Fruit fly (Drosophila melanogaster) whole organism, embryonic: ENCODE results near the gene CG5781.

Source experiments
- Atf3 ChIP-seq: fragments of 200-800 bp; sonication (Bioruptor generic); optimal IDR thresholded peaks from 3 replicates; lab custom pipeline; 2016; ENCODE audit warnings: missing biosample characterization, missing genetic modification characterization
- Bteb2 ChIP-seq: fragments of 200-800 bp; sonication (Bioruptor generic); optimal IDR thresholded peaks from 2 replicates; lab custom pipeline; 2016; ENCODE audit warnings: missing biosample characterization, missing genetic modification characterization
- CG10267 ChIP-seq: fragments of 200-800 bp; sonication (Bioruptor generic); optimal IDR thresholded peaks from 2 replicates; lab custom pipeline; 2018; ENCODE audit warnings: missing biosample characterization, mild to moderate bottlenecking, missing genetic modification characterization, moderate library complexity
- CG11247 ChIP-seq: fragments of 200-800 bp; sonication (Bioruptor generic); IDR thresholded peaks from 2 replicates; pipeline ENCODE4 v1.3.6; 2022; ENCODE audit warnings: missing biosample characterization, missing genetic modification characterization
- CG11456 ChIP-seq: fragments of 200-800 bp; sonication (Bioruptor generic); IDR thresholded peaks from 3 replicates; pipeline ENCODE4 v1.3.6; 2022; ENCODE audit warnings: missing biosample characterization, missing genetic modification characterization
- CG11696 ChIP-seq: fragments of 200-800 bp; sonication (Bioruptor generic); IDR thresholded peaks from 2 replicates; pipeline ENCODE4 v1.3.6; 2022; ENCODE audit warnings: missing biosample characterization, missing genetic modification characterization
- CG12071 ChIP-seq: fragments of 200-800 bp; sonication (Bioruptor generic); optimal IDR thresholded peaks from 3 replicates; lab custom pipeline; 2018; ENCODE audit warnings: missing biosample characterization, mild to moderate bottlenecking, missing genetic modification characterization
- CG12299 ChIP-seq: fragments of 200-800 bp; sonication (Bioruptor generic); optimal IDR thresholded peaks from 2 replicates; lab custom pipeline; 2018; ENCODE audit warnings: missing biosample characterization, mild to moderate bottlenecking, missing genetic modification characterization
- CG14667 ChIP-seq: fragments of 200-800 bp; sonication (Bioruptor generic); IDR thresholded peaks from 2 replicates; pipeline ENCODE4 v1.3.6; 2022; ENCODE audit warnings: missing biosample characterization, missing genetic modification characterization
- CG15514 ChIP-seq: fragments of 200-800 bp; sonication (Bioruptor generic); optimal IDR thresholded peaks from 3 replicates; lab custom pipeline; 2017; ENCODE audit warnings: missing biosample characterization, missing genetic modification characterization, mild to moderate bottlenecking, moderate library complexity, missing genetic modification reagents
- CG1602 ChIP-seq: fragments of 200-800 bp; sonication (Bioruptor generic); optimal IDR thresholded peaks from 3 replicates; lab custom pipeline; 2016; ENCODE audit warnings: missing biosample characterization, missing genetic modification characterization
- CG1647 ChIP-seq: fragments of 200-800 bp; sonication (Bioruptor generic); optimal IDR thresholded peaks from 3 replicates; lab custom pipeline; 2016; ENCODE audit warnings: missing biosample characterization, missing genetic modification characterization
- CG17385 ChIP-seq: fragments of 200-800 bp; sonication (Bioruptor generic); optimal IDR thresholded peaks from 3 replicates; lab custom pipeline; 2018; ENCODE audit warnings: missing biosample characterization, mild to moderate bottlenecking, missing genetic modification characterization
- CG17612 ChIP-seq: fragments of 200-800 bp; sonication (Bioruptor generic); IDR thresholded peaks from 2 replicates; pipeline ENCODE4 v1.3.6; 2022; ENCODE audit warnings: missing biosample characterization, missing genetic modification characterization
- CG18619 ChIP-seq: fragments of 200-800 bp; sonication (Bioruptor generic); optimal IDR thresholded peaks from 3 replicates; lab custom pipeline; 2017; ENCODE audit warnings: missing biosample characterization, mild to moderate bottlenecking, missing genetic modification characterization
- CG3838 ChIP-seq: fragments of 200-800 bp; sonication (Bioruptor generic); optimal IDR thresholded peaks from 3 replicates; lab custom pipeline; 2016; ENCODE audit warnings: missing biosample characterization, missing genetic modification characterization
- CG43689 ChIP-seq: fragments of 200-800 bp; sonication (Bioruptor generic); IDR thresholded peaks from 2 replicates; pipeline ENCODE4 v1.3.6; 2022; ENCODE audit warnings: missing biosample characterization, missing genetic modification characterization
- CG6254 ChIP-seq: fragments of 200-800 bp; sonication (Bioruptor generic); optimal IDR thresholded peaks from 3 replicates; lab custom pipeline; 2017; ENCODE audit warnings: mild to moderate bottlenecking, missing biosample characterization, missing genetic modification reagents, missing genetic modification characterization
- CG7556 ChIP-seq: fragments of 200-800 bp; sonication (Bioruptor generic); optimal IDR thresholded peaks from 2 replicates; lab custom pipeline; 2017; ENCODE audit warnings: missing biosample characterization, mild to moderate bottlenecking, missing genetic modification characterization
- CG8359 ChIP-seq: fragments of 200-800 bp; sonication (Bioruptor generic); optimal IDR thresholded peaks from 2 replicates; lab custom pipeline; 2017; ENCODE audit warnings: missing biosample characterization, mild to moderate bottlenecking, missing genetic modification characterization, borderline replicate concordance
- Camta ChIP-seq: fragments of 200-800 bp; sonication (Bioruptor generic); optimal IDR thresholded peaks from 2 replicates; lab custom pipeline; 2016; ENCODE audit warnings: missing biosample characterization, missing genetic modification characterization
- Dfd ChIP-seq, 2 experiments: fragments of >200 bp; optimal IDR thresholded peaks; 2 replicates each; lab custom pipeline; 2017; ENCODE audit warnings: missing biosample characterization in 2 of 2, missing genetic modification characterization in 2 of 2
- Doc2 ChIP-seq: fragments of 200-800 bp; sonication (Bioruptor generic); IDR thresholded peaks from 2 replicates; pipeline ENCODE4 v1.3.6; 2022; ENCODE audit warnings: missing biosample characterization, missing genetic modification characterization
- E2f1 ChIP-seq: fragments of 200-800 bp; sonication (Bioruptor generic); IDR thresholded peaks from 2 replicates; pipeline ENCODE4 v1.3.6; 2022; ENCODE audit warnings: missing biosample characterization, missing genetic modification characterization
- Fer2 ChIP-seq: fragments of 200-800 bp; sonication (Bioruptor generic); optimal IDR thresholded peaks from 2 replicates; lab custom pipeline; 2018; ENCODE audit warnings: missing biosample characterization, mild to moderate bottlenecking, missing genetic modification characterization, moderate library complexity
- Hand ChIP-seq: fragments of 200-800 bp; sonication (Bioruptor generic); optimal IDR thresholded peaks from 2 replicates; lab custom pipeline; 2017; ENCODE audit warnings: mild to moderate bottlenecking, missing biosample characterization, missing genetic modification reagents, missing genetic modification characterization
- Lhr ChIP-seq: fragments of 200-800 bp; sonication (Bioruptor generic); optimal IDR thresholded peaks from 3 replicates; lab custom pipeline; 2017; ENCODE audit warnings: mild to moderate bottlenecking, missing biosample characterization, missing genetic modification reagents, missing genetic modification characterization
- Lpt ChIP-seq: fragments of >200 bp; optimal IDR thresholded peaks from 2 replicates; lab custom pipeline; 2018; ENCODE audit warnings: missing biosample characterization, missing genetic modification characterization
- MTF-1 ChIP-seq: fragments of 200-800 bp; sonication (Bioruptor generic); optimal IDR thresholded peaks from 2 replicates; lab custom pipeline; 2018; ENCODE audit warnings: missing biosample characterization, mild to moderate bottlenecking, missing genetic modification characterization, borderline replicate concordance
- Optix ChIP-seq: fragments of 200-800 bp; sonication (Bioruptor generic); IDR thresholded peaks from 3 replicates; pipeline ENCODE4 v1.3.6; 2022; ENCODE audit warnings: missing biosample characterization, missing genetic modification characterization
- Side ChIP-seq: fragments of 200-800 bp; sonication (Bioruptor generic); optimal IDR thresholded peaks from 2 replicates; lab custom pipeline; 2016; ENCODE audit warnings: missing biosample characterization, missing genetic modification characterization
- Sin3A ChIP-seq: fragments of >200 bp; optimal IDR thresholded peaks from 2 replicates; lab custom pipeline; 2018
- ac ChIP-seq: fragments of 200-800 bp; sonication (Bioruptor generic); optimal IDR thresholded peaks from 3 replicates; lab custom pipeline; 2017; ENCODE audit warnings: missing biosample characterization, mild to moderate bottlenecking, missing genetic modification characterization
- chif ChIP-seq, 2 experiments: fragments of 200-800 bp; sonication (Bioruptor generic); optimal IDR thresholded peaks; 3 replicates each; lab custom pipeline; 2016; ENCODE audit warnings: missing biosample characterization in 2 of 2, missing genetic modification characterization in 2 of 2
- crc ChIP-seq: fragments of 200-800 bp; sonication (Bioruptor generic); optimal IDR thresholded peaks from 2 replicates; lab custom pipeline; 2016; ENCODE audit warnings: missing biosample characterization, missing genetic modification characterization
- croc ChIP-seq: fragments of 200-800 bp; sonication (Bioruptor generic); conservative IDR thresholded peaks from 3 replicates; pipeline ENCODE4 v1.3.6; 2022; ENCODE audit warnings: missing biosample characterization, missing genetic modification characterization
- crp ChIP-seq, 2 experiments: fragments of 200-800 bp; sonication (Bioruptor generic); optimal IDR thresholded peaks; 2 replicates in 1 of 2; 3 replicates in 1 of 2; lab custom pipeline; 2017; ENCODE audit warnings: missing biosample characterization in 2 of 2, missing genetic modification characterization in 2 of 2, mild to moderate bottlenecking in 1 of 2, moderate library complexity in 1 of 2
- da ChIP-seq: fragments of 200-800 bp; sonication (Bioruptor generic); optimal IDR thresholded peaks from 2 replicates; lab custom pipeline; 2016; ENCODE audit warnings: missing biosample characterization, missing genetic modification characterization
- disco-r ChIP-seq: fragments of 200-800 bp; sonication (Bioruptor generic); optimal IDR thresholded peaks from 2 replicates; lab custom pipeline; 2016; ENCODE audit warnings: missing biosample characterization, missing genetic modification characterization
- exex ChIP-seq: fragments of 200-800 bp; sonication (Bioruptor generic); optimal IDR thresholded peaks from 4 replicates; lab custom pipeline; 2018; ENCODE audit warnings: missing biosample characterization, mild to moderate bottlenecking, missing genetic modification characterization, moderate library complexity
- fd64A ChIP-seq: fragments of 200-800 bp; sonication (Bioruptor generic); optimal IDR thresholded peaks from 3 replicates; lab custom pipeline; 2018; ENCODE audit warnings: missing biosample characterization, mild to moderate bottlenecking, missing genetic modification characterization
- gcm2 ChIP-seq: fragments of 200-800 bp; sonication (Bioruptor generic); optimal IDR thresholded peaks from 2 replicates; lab custom pipeline; 2016; ENCODE audit warnings: missing biosample characterization, missing genetic modification characterization
- gfzf ChIP-seq: fragments of 200-800 bp; sonication (Bioruptor generic); optimal IDR thresholded peaks from 2 replicates; lab custom pipeline; 2016; ENCODE audit warnings: missing biosample characterization, mild to moderate bottlenecking, missing genetic modification characterization, moderate library complexity
- grn ChIP-seq: fragments of 200-800 bp; sonication (Bioruptor generic); optimal IDR thresholded peaks from 3 replicates; lab custom pipeline; 2017; ENCODE audit warnings: missing biosample characterization, missing genetic modification characterization
- jumu ChIP-seq: fragments of 200-800 bp; sonication (Bioruptor generic); optimal IDR thresholded peaks from 3 replicates; lab custom pipeline; 2016; ENCODE audit warnings: missing biosample characterization, missing genetic modification characterization
- row ChIP-seq: fragments of 200-800 bp; sonication (Bioruptor generic); IDR thresholded peaks from 3 replicates; pipeline ENCODE4 v1.3.6; 2022; ENCODE audit warnings: missing biosample characterization, missing genetic modification characterization
- run ChIP-seq: fragments of 200-800 bp; sonication (Bioruptor generic); optimal IDR thresholded peaks from 3 replicates; lab custom pipeline; 2018; ENCODE audit warnings: missing biosample characterization, mild to moderate bottlenecking, missing genetic modification characterization
- sd ChIP-seq: fragments of 200-800 bp; sonication (Bioruptor generic); optimal IDR thresholded peaks from 3 replicates; lab custom pipeline; 2018; ENCODE audit warnings: missing biosample characterization, mild to moderate bottlenecking, missing genetic modification characterization, moderate library complexity
- seq ChIP-seq: fragments of 200-800 bp; sonication (Bioruptor generic); IDR thresholded peaks from 2 replicates; pipeline ENCODE4 v1.3.6; 2022; ENCODE audit warnings: missing biosample characterization, missing genetic modification characterization
- sisA ChIP-seq: fragments of 200-800 bp; sonication (Bioruptor generic); IDR thresholded peaks from 2 replicates; pipeline ENCODE4 v1.3.6; 2022; ENCODE audit warnings: missing biosample characterization, missing genetic modification characterization
- stc ChIP-seq: fragments of 200-800 bp; sonication (Bioruptor generic); IDR thresholded peaks from 2 replicates; pipeline ENCODE4 v1.3.6; 2022; ENCODE audit warnings: missing biosample characterization, missing genetic modification characterization
- sug ChIP-seq: fragments of 200-800 bp; optimal IDR thresholded peaks from 2 replicates; lab custom pipeline; 2019; ENCODE audit warnings: missing biosample characterization, mild to moderate bottlenecking, missing genetic modification characterization, moderate library complexity
- tgo ChIP-seq: fragments of 200-800 bp; sonication (Bioruptor generic); IDR thresholded peaks from 3 replicates; pipeline ENCODE4 v1.3.6; 2022; ENCODE audit warnings: missing biosample characterization, missing genetic modification characterization

CG5781 gene

dm6 chr2L:12712255-12712654 lies 15.1 kb upstream of the CG5781 start (continued):
- no peak for TF ChIP-seq sisA
- peak; percentile 64 for TF ChIP-seq CG10267 (tag; lab: Kevin White, UChicago)
- TF ChIP-seq CG18619 (GFP tag; lab: Kevin White, UChicago), result no peak
- TF ChIP-seq Camta (GFP tag; lab: Kevin White, UChicago), result no peak
- no peak for TF ChIP-seq disco-r
- TF ChIP-seq fd64A (GFP tag; lab: Kevin White, UChicago), result no peak
- no peak for TF ChIP-seq CG1647
- peak; percentile 33 for TF ChIP-seq Sin3A (lab: Kevin White, UChicago)
- no peak for TF ChIP-seq tgo
- no peak for TF ChIP-seq CG3838 (GFP tag; lab: Kevin White, UChicago)
- no peak for TF ChIP-seq ac (GFP tag; lab: Kevin White, UChicago)
- no peak for TF ChIP-seq CG11247
- TF ChIP-seq Lpt (GFP tag; lab: Kevin White, UChicago), result no peak
- TF ChIP-seq Bteb2 (GFP tag; lab: Kevin White, UChicago), result no peak
- TF ChIP-seq CG12071 (GFP tag; lab: Kevin White, UChicago), result no peak
- no peak for TF ChIP-seq Dfd (GFP tag; optimal IDR thresholded peaks at IDR 0.05; lab: Kevin White, UChicago)
- TF ChIP-seq run, result no peak
- TF ChIP-seq Lhr (GFP tag; lab: Kevin White, UChicago), result no peak
- peak in 1 of 2 experiments; percentile 15 for TF ChIP-seq crp (GFP tag; optimal IDR thresholded peaks at IDR 0.05; lab: Kevin White, UChicago)
- peak; percentile 68 for TF ChIP-seq gfzf
- TF ChIP-seq CG11456 (GFP tag; lab: Robert Waterston, UW), result no peak
- TF ChIP-seq Doc2, result no peak
- no peak for TF ChIP-seq CG8359 (GFP tag; lab: Kevin White, UChicago)
- no peak for TF ChIP-seq chif (GFP tag; optimal IDR thresholded peaks at IDR 0.05; lab: Kevin White, UChicago)
- TF ChIP-seq sug (tag; lab: Kevin White, UChicago), result no peak
- TF ChIP-seq E2f1, result no peak
- no peak for TF ChIP-seq CG17385 (GFP tag; lab: Kevin White, UChicago)
- TF ChIP-seq Atf3 (GFP tag; lab: Kevin White, UChicago), result no peak
- no peak for TF ChIP-seq da (GFP tag; lab: Kevin White, UChicago)
- no peak for TF ChIP-seq grn (GFP tag; lab: Kevin White, UChicago)
- no peak for TF ChIP-seq jumu (GFP tag; lab: Kevin White, UChicago)
- no peak for TF ChIP-seq MTF-1 (GFP tag; lab: Kevin White, UChicago)
- no peak for TF ChIP-seq CG14667 (GFP tag; lab: Robert Waterston, UW)
- no peak for TF ChIP-seq CG7556 (GFP tag; lab: Kevin White, UChicago)
- no peak for TF ChIP-seq CG6254 (GFP tag; lab: Kevin White, UChicago)
- no peak for TF ChIP-seq Hand (GFP tag; lab: Kevin White, UChicago)
- TF ChIP-seq CG11696 (GFP tag; lab: Robert Waterston, UW), result no peak
- no peak for TF ChIP-seq gcm2 (GFP tag; lab: Kevin White, UChicago)
- peak; percentile 50 for TF ChIP-seq CG15514 (GFP tag; lab: Kevin White, UChicago)
- no peak for TF ChIP-seq CG17612
- no peak for TF ChIP-seq Optix (GFP tag; lab: Robert Waterston, UW)
- TF ChIP-seq sd, result no peak
- peak; percentile 40; the same call in 1 of the 3 replicates for TF ChIP-seq row (GFP tag; lab: Robert Waterston, UW)
- TF ChIP-seq stc (GFP tag; lab: Robert Waterston, UW), result no peak
- no peak for TF ChIP-seq exex (tag; lab: Kevin White, UChicago)
- TF ChIP-seq crc (GFP tag; lab: Kevin White, UChicago), result no peak
- TF ChIP-seq Side (GFP tag; lab: Kevin White, UChicago), result no peak
- TF ChIP-seq CG43689 (GFP tag; lab: Robert Waterston, UW), result no peak
- TF ChIP-seq CG12299 (tag; lab: Kevin White, UChicago), result no peak
- TF ChIP-seq seq, result no peak
- TF ChIP-seq croc, result no peak
- TF ChIP-seq CG1602 (GFP tag; lab: Kevin White, UChicago), result no peak
- TF ChIP-seq Fer2 (tag; lab: Kevin White, UChicago), result no peak
